Fruit fly (Drosophila melanogaster) whole organism, embryonic: ENCODE measurements around the gene SoYb.

ENCODE experiments used
- B-H1 ChIP-seq: fragments of 200-800 bp; sonication (Bioruptor generic); IDR thresholded peaks from 3 replicates; pipeline ENCODE4 v1.3.6; 2022; ENCODE audit warnings: missing biosample characterization, missing genetic modification characterization
- BEAF-32 ChIP-seq: fragments of 200-800 bp; sonication (Bioruptor generic); optimal IDR thresholded peaks from 3 replicates; lab custom pipeline; 2017; ENCODE audit warnings: missing biosample characterization, missing genetic modification characterization, mild to moderate bottlenecking, moderate library complexity, missing genetic modification reagents
- CG10654 ChIP-seq: fragments of 200-800 bp; sonication (Bioruptor generic); optimal IDR thresholded peaks from 2 replicates; lab custom pipeline; 2016; ENCODE audit warnings: missing biosample characterization, missing genetic modification characterization
- CG11504 ChIP-seq: fragments of 200-800 bp; sonication (Bioruptor generic); optimal IDR thresholded peaks from 3 replicates; lab custom pipeline; 2019; ENCODE audit warnings: missing biosample characterization, mild to moderate bottlenecking, missing genetic modification characterization, moderate library complexity
- CG11560 ChIP-seq: fragments of 200-800 bp; sonication (Bioruptor generic); IDR thresholded peaks from 3 replicates; pipeline ENCODE4 v1.3.6; 2022; ENCODE audit warnings: missing biosample characterization, missing genetic modification characterization
- CG13894 ChIP-seq: fragments of 200-800 bp; sonication (Bioruptor generic); optimal IDR thresholded peaks from 3 replicates; lab custom pipeline; 2018; ENCODE audit warnings: missing biosample characterization, mild to moderate bottlenecking, missing genetic modification characterization, moderate library complexity
- CG2202 ChIP-seq: fragments of 200-800 bp; sonication (Bioruptor generic); optimal IDR thresholded peaks from 2 replicates; lab custom pipeline; 2018; ENCODE audit warnings: missing biosample characterization, mild to moderate bottlenecking, missing genetic modification characterization
- CG2875 ChIP-seq: fragments of 200-800 bp; sonication (Bioruptor generic); optimal IDR thresholded peaks from 2 replicates; lab custom pipeline; 2017; ENCODE audit warnings: missing biosample characterization, mild to moderate bottlenecking, missing genetic modification characterization, missing genetic modification reagents
- CG32772 ChIP-seq: fragments of 200-800 bp; sonication (Bioruptor generic); IDR thresholded peaks from 2 replicates; pipeline ENCODE4 v1.3.6; 2022; ENCODE audit warnings: missing biosample characterization, missing genetic modification characterization
- CG33557 ChIP-seq: fragments of 200-800 bp; sonication (Bioruptor generic); optimal IDR thresholded peaks from 2 replicates; lab custom pipeline; 2019; ENCODE audit warnings: missing biosample characterization, mild to moderate bottlenecking, missing genetic modification characterization, moderate library complexity
- CG8359 ChIP-seq: fragments of 200-800 bp; sonication (Bioruptor generic); optimal IDR thresholded peaks from 2 replicates; lab custom pipeline; 2017; ENCODE audit warnings: missing biosample characterization, mild to moderate bottlenecking, missing genetic modification characterization, borderline replicate concordance
- Camta ChIP-seq: fragments of 200-800 bp; sonication (Bioruptor generic); optimal IDR thresholded peaks from 2 replicates; lab custom pipeline; 2016; ENCODE audit warnings: missing biosample characterization, missing genetic modification characterization
- Deaf1 ChIP-seq: fragments of 200-800 bp; optimal IDR thresholded peaks from 3 replicates; lab custom pipeline; 2019; ENCODE audit warnings: missing biosample characterization, mild to moderate bottlenecking, missing genetic modification characterization, moderate library complexity
- Dfd ChIP-seq, 2 experiments: fragments of >200 bp; optimal IDR thresholded peaks; 2 replicates each; lab custom pipeline; 2017; ENCODE audit warnings: missing biosample characterization in 2 of 2, missing genetic modification characterization in 2 of 2
- Ets97D ChIP-seq: fragments of 200-800 bp; sonication (Bioruptor generic); optimal IDR thresholded peaks from 3 replicates; lab custom pipeline; 2016; ENCODE audit warnings: missing biosample characterization, missing genetic modification characterization
- Fer2 ChIP-seq: fragments of 200-800 bp; sonication (Bioruptor generic); optimal IDR thresholded peaks from 2 replicates; lab custom pipeline; 2018; ENCODE audit warnings: missing biosample characterization, mild to moderate bottlenecking, missing genetic modification characterization, moderate library complexity
- HLHmδ ChIP-seq: fragments of 200-800 bp; sonication (Bioruptor generic); optimal IDR thresholded peaks from 2 replicates; lab custom pipeline; 2018; ENCODE audit warnings: missing biosample characterization, mild to moderate bottlenecking, missing genetic modification characterization, moderate library complexity
- Hand ChIP-seq: fragments of 200-800 bp; sonication (Bioruptor generic); optimal IDR thresholded peaks from 2 replicates; lab custom pipeline; 2017; ENCODE audit warnings: mild to moderate bottlenecking, missing biosample characterization, missing genetic modification reagents, missing genetic modification characterization
- MBD-R2 ChIP-seq: fragments of 200-800 bp; sonication (Bioruptor generic); IDR thresholded peaks from 2 replicates; pipeline ENCODE4 v1.3.6; 2022; ENCODE audit warnings: missing biosample characterization, missing genetic modification characterization
- MESR4 ChIP-seq: fragments of 200-800 bp; sonication (Bioruptor generic); optimal IDR thresholded peaks from 2 replicates; lab custom pipeline; 2018; ENCODE audit warnings: missing biosample characterization, mild to moderate bottlenecking, missing genetic modification characterization, moderate library complexity
- NK7.1 ChIP-seq: fragments of 200-800 bp; sonication (Bioruptor generic); optimal IDR thresholded peaks from 3 replicates; lab custom pipeline; 2016; ENCODE audit warnings: missing biosample characterization, missing genetic modification characterization
- Optix ChIP-seq: fragments of 200-800 bp; sonication (Bioruptor generic); IDR thresholded peaks from 3 replicates; pipeline ENCODE4 v1.3.6; 2022; ENCODE audit warnings: missing biosample characterization, missing genetic modification characterization
- Ptx1 ChIP-seq: fragments of 200-800 bp; sonication (Bioruptor generic); IDR thresholded peaks from 2 replicates; pipeline ENCODE4 v1.3.6; 2022; ENCODE audit warnings: missing biosample characterization, missing genetic modification characterization
- Ravus ChIP-seq: fragments of 200-800 bp; sonication (Bioruptor generic); IDR thresholded peaks from 2 replicates; pipeline ENCODE4 v1.3.6; 2022; ENCODE audit warnings: missing biosample characterization, missing genetic modification characterization
- Scr ChIP-seq: fragments of 200-800 bp; sonication (Bioruptor generic); IDR thresholded peaks from 2 replicates; pipeline ENCODE4 v1.3.6; 2022; ENCODE audit warnings: missing biosample characterization, missing genetic modification characterization; ENCODE audit not compliant: partially characterized antibody
- Side ChIP-seq: fragments of 200-800 bp; sonication (Bioruptor generic); optimal IDR thresholded peaks from 2 replicates; lab custom pipeline; 2016; ENCODE audit warnings: missing biosample characterization, missing genetic modification characterization
- Trl ChIP-seq, 3 experiments: fragments of >200 bp in 2 of 3; fragments of 200-800 bp in 1 of 3; sonication (Bioruptor generic) in 1 of 3; optimal IDR thresholded peaks; 2 replicates in 1 of 3; 3 replicates in 2 of 3; lab custom pipeline; 2016 to 2017; ENCODE audit warnings: missing biosample characterization in 1 of 3, missing genetic modification characterization in 1 of 3
- cad ChIP-seq: fragments of >200 bp; optimal IDR thresholded peaks from 2 replicates; lab custom pipeline; 2017; ENCODE audit warnings: missing biosample characterization, missing genetic modification characterization
- cwo ChIP-seq: fragments of 200-800 bp; sonication (Bioruptor generic); optimal IDR thresholded peaks from 3 replicates; lab custom pipeline; 2017; ENCODE audit warnings: missing biosample characterization, missing genetic modification characterization, mild to moderate bottlenecking, moderate library complexity, missing genetic modification reagents
- exex ChIP-seq: fragments of 200-800 bp; sonication (Bioruptor generic); optimal IDR thresholded peaks from 4 replicates; lab custom pipeline; 2018; ENCODE audit warnings: missing biosample characterization, mild to moderate bottlenecking, missing genetic modification characterization, moderate library complexity
- fu2 ChIP-seq: fragments of 200-800 bp; sonication (Bioruptor generic); optimal IDR thresholded peaks from 2 replicates; lab custom pipeline; 2016; ENCODE audit warnings: missing biosample characterization, missing genetic modification characterization
- gcm2 ChIP-seq: fragments of 200-800 bp; sonication (Bioruptor generic); optimal IDR thresholded peaks from 2 replicates; lab custom pipeline; 2016; ENCODE audit warnings: missing biosample characterization, missing genetic modification characterization
- gem ChIP-seq: fragments of 200-800 bp; sonication (Bioruptor generic); optimal IDR thresholded peaks from 2 replicates; lab custom pipeline; 2019; ENCODE audit warnings: missing biosample characterization, mild to moderate bottlenecking, missing genetic modification characterization, moderate library complexity
- insv ChIP-seq, 2 experiments: fragments of 200-800 bp; sonication (Bioruptor generic); optimal IDR thresholded peaks; 3 replicates each; lab custom pipeline; 2016 to 2018; ENCODE audit warnings: missing biosample characterization in 2 of 2, missing genetic modification characterization in 2 of 2
- kah ChIP-seq: fragments of 200-800 bp; sonication (Bioruptor generic); optimal IDR thresholded peaks from 2 replicates; lab custom pipeline; 2018; ENCODE audit warnings: missing biosample characterization, mild to moderate bottlenecking, missing genetic modification characterization
- lmd ChIP-seq: fragments of 200-800 bp; sonication (Bioruptor generic); IDR thresholded peaks from 2 replicates; pipeline ENCODE4 v1.3.6; 2022; ENCODE audit warnings: missing biosample characterization, missing genetic modification characterization
- maf-S ChIP-seq: fragments of 200-800 bp; sonication (Bioruptor generic); optimal IDR thresholded peaks from 2 replicates; lab custom pipeline; 2016; ENCODE audit warnings: missing biosample characterization, missing genetic modification characterization
- phol ChIP-seq: fragments of 200-800 bp; sonication (Bioruptor generic); optimal IDR thresholded peaks from 3 replicates; lab custom pipeline; 2018; ENCODE audit warnings: missing biosample characterization, mild to moderate bottlenecking, missing genetic modification characterization, moderate library complexity
- pzg ChIP-seq: fragments of 200-800 bp; sonication (Bioruptor generic); optimal IDR thresholded peaks from 3 replicates; lab custom pipeline; 2018; ENCODE audit warnings: missing biosample characterization, mild to moderate bottlenecking, missing genetic modification characterization, moderate library complexity
- ranshi ChIP-seq: fragments of 200-800 bp; sonication (Bioruptor generic); IDR thresholded peaks from 2 replicates; pipeline ENCODE4 v1.3.6; 2022; ENCODE audit warnings: missing biosample characterization, missing genetic modification characterization
- ro ChIP-seq: fragments of 200-800 bp; sonication (Bioruptor generic); IDR thresholded peaks from 2 replicates; pipeline ENCODE4 v1.3.6; 2022; ENCODE audit warnings: missing biosample characterization, missing genetic modification characterization
- sisA ChIP-seq: fragments of 200-800 bp; sonication (Bioruptor generic); IDR thresholded peaks from 2 replicates; pipeline ENCODE4 v1.3.6; 2022; ENCODE audit warnings: missing biosample characterization, missing genetic modification characterization
- ssp ChIP-seq: fragments of 200-800 bp; sonication (Bioruptor generic); IDR thresholded peaks from 2 replicates; pipeline ENCODE4 v1.3.6; 2022; ENCODE audit warnings: missing biosample characterization, missing genetic modification characterization
- sug ChIP-seq: fragments of 200-800 bp; optimal IDR thresholded peaks from 2 replicates; lab custom pipeline; 2019; ENCODE audit warnings: missing biosample characterization, mild to moderate bottlenecking, missing genetic modification characterization, moderate library complexity
- tx ChIP-seq: fragments of 200-800 bp; sonication (Bioruptor generic); optimal IDR thresholded peaks from 2 replicates; lab custom pipeline; 2016; ENCODE audit warnings: missing biosample characterization, missing genetic modification characterization
- vnd ChIP-seq: fragments of 200-800 bp; sonication (Bioruptor generic); IDR thresholded peaks from 3 replicates; pipeline ENCODE4 v1.3.6; 2022; ENCODE audit warnings: missing biosample characterization, missing genetic modification characterization; ENCODE audit not compliant: partially characterized antibody
- wor ChIP-seq: fragments of 200-800 bp; sonication (Bioruptor generic); IDR thresholded peaks from 2 replicates; pipeline ENCODE4 v1.3.6; 2022; ENCODE audit warnings: missing biosample characterization, missing genetic modification characterization

SoYb gene

DNA sequence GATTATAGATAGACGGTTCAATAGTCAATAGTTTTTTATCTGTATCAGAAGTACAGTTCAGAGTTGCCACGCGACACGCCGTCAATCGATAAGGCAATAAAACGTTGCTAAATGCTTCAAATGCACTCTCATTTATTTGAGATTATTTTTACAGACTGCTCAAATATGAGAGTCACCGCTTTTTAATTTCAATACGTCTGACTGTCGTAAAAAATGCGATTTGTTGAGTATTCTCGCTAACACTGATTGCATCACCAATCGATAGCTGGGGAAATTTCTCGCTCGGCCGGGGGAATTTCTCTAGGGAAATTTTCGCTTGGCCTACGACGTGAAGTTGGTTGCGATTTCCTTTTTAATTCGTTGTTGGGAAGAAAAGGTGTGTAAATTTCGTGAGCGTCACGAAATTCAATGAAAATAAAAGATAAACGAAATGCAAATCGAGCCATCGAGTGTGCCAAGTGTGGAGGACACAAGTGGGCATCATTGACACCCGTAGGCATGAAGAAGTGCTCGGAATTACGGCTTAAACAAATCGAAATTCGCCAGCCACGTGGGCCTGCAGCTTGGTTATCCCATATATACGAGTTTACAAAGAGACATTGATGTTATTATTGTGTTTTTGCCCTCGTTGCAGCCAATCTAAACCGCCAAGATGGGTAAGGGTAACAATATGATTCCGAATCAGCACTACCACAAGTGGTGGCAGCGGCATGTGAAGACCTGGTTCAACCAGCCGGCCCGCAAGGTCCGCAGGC lies 35.4 kb downstream of the SoYb start, which contains the start of the genes Dref and RpL13 (continued):
- TF ChIP-seq CG2875 (GFP tag; lab: Kevin White, UChicago): peak; percentile 91
- TF ChIP-seq BEAF-32 (GFP tag; lab: Kevin White, UChicago): peak; percentile 84
- peak; percentile 86 for TF ChIP-seq Hand
- TF ChIP-seq Optix (GFP tag; lab: Robert Waterston, UW): peak; percentile 65
- peak; percentile 74 for TF ChIP-seq phol (tag; lab: Kevin White, UChicago)
- peak; percentile 70; the same call in 1 of the 2 replicates for TF ChIP-seq ranshi
- peak; percentile 83 for TF ChIP-seq pzg (GFP tag; lab: Kevin White, UChicago)
- peak; percentile 81 for TF ChIP-seq vnd
- TF ChIP-seq kah (GFP tag; lab: Kevin White, UChicago): peak; percentile 90
- no peak for TF ChIP-seq cad (GFP tag; lab: Kevin White, UChicago)
- peak; percentile 85 for TF ChIP-seq CG13894
- peak; percentile 64 for TF ChIP-seq Deaf1
- TF ChIP-seq Side (GFP tag; lab: Kevin White, UChicago): peak; percentile 93
- peak; percentile 81 for TF ChIP-seq cwo
- peak; percentile 79 for TF ChIP-seq CG10654 (GFP tag; lab: Kevin White, UChicago)
- peak; percentile 86 for TF ChIP-seq fu2 (GFP tag; lab: Kevin White, UChicago)
- TF ChIP-seq tx (GFP tag; lab: Kevin White, UChicago): peak; percentile 77
- peak; percentile 86 for TF ChIP-seq Fer2 (tag; lab: Kevin White, UChicago)
- peak; percentile 73 for TF ChIP-seq gem (tag; lab: Kevin White, UChicago)
- no peak for TF ChIP-seq wor (GFP tag; lab: Robert Waterston, UW)
- peak; percentile 89 for TF ChIP-seq CG33557 (GFP tag; lab: Kevin White, UChicago)
- TF ChIP-seq MBD-R2: peak; percentile 69
- 0 out of 3 replicates have a peak, but pooled peaks have one; percentile 11 for TF ChIP-seq CG11560 (tag; lab: Robert Waterston, UW)
- TF ChIP-seq sisA (GFP tag; lab: Robert Waterston, UW): 0 out of 2 replicates have a peak, but pooled peaks have one; percentile 19
- peak; percentile 98 for TF ChIP-seq MESR4 (GFP tag; lab: Kevin White, UChicago)
- TF ChIP-seq Ptx1 (GFP tag; lab: Robert Waterston, UW): peak; percentile 69
- TF ChIP-seq sug (tag; lab: Kevin White, UChicago): peak; percentile 90
- peak; percentile 92 for TF ChIP-seq NK7.1 (GFP tag; lab: Kevin White, UChicago)
- peak; percentile 99 for TF ChIP-seq Ets97D
- peak; percentile 75 for TF ChIP-seq exex
- TF ChIP-seq gcm2: peak; percentile 80
- no peak for TF ChIP-seq CG11504 (tag; lab: Kevin White, UChicago)
- TF ChIP-seq Dfd (GFP tag; optimal IDR thresholded peaks at IDR 0.05; lab: Kevin White, UChicago): no peak
- peak in 1 of 2 experiments; percentile 79 for TF ChIP-seq insv (GFP tag; optimal IDR thresholded peaks at IDR 0.05; lab: Kevin White, UChicago)
- TF ChIP-seq HLHmδ: peak; percentile 96
- peak; percentile 79 for TF ChIP-seq CG8359 (GFP tag; lab: Kevin White, UChicago)
- TF ChIP-seq ssp (GFP tag; lab: Robert Waterston, UW): peak; percentile 49; the same call in 1 of the 2 replicates
- TF ChIP-seq CG32772 (GFP tag; lab: Robert Waterston, UW): peak; percentile 37; the same call in 1 of the 2 replicates
- peak; percentile 88 for TF ChIP-seq Camta (GFP tag; lab: Kevin White, UChicago)
- no peak for TF ChIP-seq Ravus (GFP tag; lab: Robert Waterston, UW)
- peak; percentile 39; the same call in 2 of the 3 replicates for TF ChIP-seq B-H1
- TF ChIP-seq Trl (optimal IDR thresholded peaks at IDR 0.05; lab: Kevin White, UChicago): no peak
- peak; percentile 90 for TF ChIP-seq Trl (GFP tag; optimal IDR thresholded peaks at IDR 0.05; lab: Kevin White, UChicago)
- TF ChIP-seq lmd (GFP tag; lab: Robert Waterston, UW): peak; percentile 59; the same call in 1 of the 2 replicates
- TF ChIP-seq Scr: peak; percentile 85
- TF ChIP-seq maf-S (GFP tag; lab: Kevin White, UChicago): peak; percentile 78
- peak; percentile 79 for TF ChIP-seq CG2202 (tag; lab: Kevin White, UChicago)
- no peak for TF ChIP-seq ro (GFP tag; lab: Robert Waterston, UW)
